Fruit fly (Drosophila melanogaster) whole organism: Measurements from ENCODE around the gene eIF3l.

Source experiments
- CG8478 ChIP-seq: fragments of >200 bp; optimal IDR thresholded peaks from 2 replicates; lab custom pipeline; 2018; ENCODE audit warnings: inconsistent platforms
- psq ChIP-seq: fragments of >200 bp; optimal IDR thresholded peaks from 2 replicates; lab custom pipeline; 2017
- usp ChIP-seq: fragments of >200 bp; optimal IDR thresholded peaks from 2 replicates; lab custom pipeline; 2017; ENCODE audit warnings: missing biosample characterization, missing genetic modification characterization, mixed read lengths

DNA sequence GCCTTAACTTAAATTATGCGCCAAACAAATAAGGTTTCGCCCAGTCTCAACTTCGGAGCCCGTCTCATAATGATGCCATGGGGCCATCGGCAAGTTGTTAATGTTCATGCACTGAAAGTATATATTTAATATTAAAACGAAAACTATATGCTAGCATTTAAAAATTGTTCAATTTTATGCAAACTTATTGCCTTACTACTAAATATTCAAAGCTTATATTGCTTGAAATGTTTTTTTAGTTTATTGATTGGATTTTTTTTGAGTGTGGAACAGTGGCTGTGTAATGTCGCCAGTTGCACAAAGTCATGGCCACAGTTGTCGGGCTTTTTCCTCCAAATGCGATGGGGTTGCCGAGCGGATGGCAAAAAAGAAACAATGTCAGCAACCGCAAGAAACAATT is 31.7 kb downstream of the eIF3l start:
- TF ChIP-seq CG8478 (lab: Kevin White, UChicago) (no peak), psq (lab: Kevin White, UChicago) (no peak), usp (GFP tag; lab: Kevin White, UChicago) (no peak)
